Worm (Caenorhabditis elegans): Measurements from ENCODE around the gene srt-33.

srt-33 gene

ce11 chrV:14316525-14316924 lies 36.8 kb upstream of the srt-33 start, which contains the start of gene F47B8.2:
TSS of gene F47B8.2 (minus strand) at chrV:14316625.
- TF ChIP-seq skn-1 (tag; optimal IDR thresholded peaks at IDR 0.05) (no peak), unc-39 (tag; optimal IDR thresholded peaks at IDR 0.05) (no peak), ceh-32 (tag; optimal IDR thresholded peaks at IDR 0.05; ENCODE audit: poor library complexity) (no peak), lin-15B (tag; optimal IDR thresholded peaks at IDR 0.05) (no peak), php-3 (GFP tag; IDR thresholded peaks at IDR 0.05) (no peak), nhr-6 (tag; optimal IDR thresholded peaks at IDR 0.05) (no peak), lir-3 (tag; optimal IDR thresholded peaks at IDR 0.05) (no peak), daf-16 (GFP tag; optimal IDR thresholded peaks at IDR 0.05) (no peak), daf-16 (tag; optimal IDR thresholded peaks at IDR 0.05) (no peak), nhr-77 (tag; optimal IDR thresholded peaks at IDR 0.05) (no peak), attf-4 (tag; optimal IDR thresholded peaks at IDR 0.05) (no peak), cey-2 (tag; optimal IDR thresholded peaks at IDR 0.05; ENCODE audit: borderline replicate concordance, insufficient read depth) (no peak), snpc-1.2 (GFP tag; IDR thresholded peaks at IDR 0.05) (no peak), unc-130 (GFP tag; optimal IDR thresholded peaks at IDR 0.05) (no peak), madf-9 (GFP tag; conservative IDR thresholded peaks at IDR 0.05) (no peak), madf-5 (GFP tag; IDR thresholded peaks at IDR 0.05) (no peak), ceh-20 (GFP tag; IDR thresholded peaks at IDR 0.05) (no peak), zfp-2 (tag; optimal IDR thresholded peaks at IDR 0.05) (no peak), zip-2 (tag; optimal IDR thresholded peaks at IDR 0.05) (no peak), rbr-2 (tag; optimal IDR thresholded peaks at IDR 0.05) (no peak), ZK546.5 (tag; optimal IDR thresholded peaks at IDR 0.05) (no peak)

DNA sequence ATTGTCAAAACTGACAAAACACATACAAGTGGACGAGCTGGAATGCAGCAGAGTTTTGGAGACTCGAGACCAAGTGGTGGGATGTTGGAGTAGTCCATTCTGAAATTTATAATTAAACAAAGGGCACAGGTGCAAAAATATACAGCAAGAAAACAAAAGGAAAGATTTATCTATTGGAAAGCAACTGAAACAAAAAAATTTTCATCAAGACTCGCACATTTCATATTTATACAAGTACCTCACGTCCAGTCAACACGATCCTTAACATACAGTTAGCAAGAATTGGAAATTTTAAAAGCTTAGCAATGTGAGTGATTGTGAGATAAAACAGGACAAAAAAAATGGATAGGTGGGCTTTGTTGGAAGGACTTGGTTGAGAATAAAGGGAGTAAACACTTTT lies 34.6 kb upstream of the srt-33 start, which contains the start of gene F47B8.1:
F47B8.1 (minus strand) TSS at position 101 of the 400 bp plus-strand sequence.
- TF ChIP-seq unc-62 (GFP tag; optimal IDR thresholded peaks at IDR 0.05 in 1 of 2): peak in 1 of 2 experiments; percentile 19
- TF ChIP-seq unc-62 (tag; optimal IDR thresholded peaks at IDR 0.05): no peak
- TF ChIP-seq php-3 (GFP tag; IDR thresholded peaks at IDR 0.05): no peak

DNA sequence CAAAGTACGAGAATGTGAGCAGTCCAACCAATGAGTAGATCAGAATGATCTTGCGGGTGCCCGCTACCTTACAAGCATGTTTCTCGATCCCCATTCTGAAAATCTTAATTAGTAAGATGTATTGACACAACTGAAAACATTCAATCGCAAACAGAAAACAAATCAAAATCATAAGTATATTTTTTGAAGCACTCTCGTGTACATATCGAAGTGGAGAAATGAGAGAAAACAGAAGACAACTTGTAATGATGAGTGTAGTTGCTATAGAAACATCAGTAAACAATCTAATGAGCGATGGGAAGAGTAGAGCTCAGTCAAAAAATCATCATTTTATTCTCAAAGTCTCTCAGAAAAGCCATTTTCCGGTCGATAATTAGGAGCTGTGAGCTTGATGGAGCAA lies 33.0 kb upstream of the srt-33 start, which contains the start of gene F14D7.8:
F14D7.8 (minus strand) TSS at position 101 of the 400 bp plus-strand sequence.
- no peak for TF ChIP-seq lin-1 (GFP tag; IDR thresholded peaks at IDR 0.05)
- TF ChIP-seq zfp-3 (GFP tag; conservative IDR thresholded peaks at IDR 0.05): no peak

ce11 chrV:14311115-14311514 lies 31.4 kb upstream of the srt-33 start, which contains the start of gene ddn-3:
TSS of gene ddn-3 (minus strand) at chrV:14311215.
- no peak for TF ChIP-seq lin-38 (GFP tag; IDR thresholded peaks at IDR 0.05)
- no peak for TF ChIP-seq ceh-32 (tag; optimal IDR thresholded peaks at IDR 0.05; ENCODE audit: poor library complexity)
- TF ChIP-seq daf-19 (GFP tag; conservative IDR thresholded peaks at IDR 0.05): no peak
- TF ChIP-seq attf-4 (tag; optimal IDR thresholded peaks at IDR 0.05): no peak
- no peak for TF ChIP-seq mdl-1 (tag; optimal IDR thresholded peaks at IDR 0.05)
- no peak for TF ChIP-seq ZK546.5 (tag; optimal IDR thresholded peaks at IDR 0.05)
- no peak for TF ChIP-seq cey-2 (tag; optimal IDR thresholded peaks at IDR 0.05; ENCODE audit: borderline replicate concordance, insufficient read depth)
- TF ChIP-seq ceh-20 (GFP tag; IDR thresholded peaks at IDR 0.05): no peak
- no peak for TF ChIP-seq zfp-3 (GFP tag; conservative IDR thresholded peaks at IDR 0.05)
- no peak for TF ChIP-seq lin-15B (tag; optimal IDR thresholded peaks at IDR 0.05)
- no peak for TF ChIP-seq daf-12 (tag; optimal IDR thresholded peaks at IDR 0.05)
- TF ChIP-seq arid-1 (GFP tag; conservative IDR thresholded peaks at IDR 0.05): no peak
- no peak for TF ChIP-seq duxl-1 (tag; optimal IDR thresholded peaks at IDR 0.05; ENCODE audit: poor library complexity)
- TF ChIP-seq pqm-1 (tag; optimal IDR thresholded peaks at IDR 0.05): no peak
- no peak for TF ChIP-seq madf-5 (GFP tag; IDR thresholded peaks at IDR 0.05)
- TF ChIP-seq nhr-76 (tag; optimal IDR thresholded peaks at IDR 0.05): no peak
- no peak for TF ChIP-seq madf-9 (GFP tag; conservative IDR thresholded peaks at IDR 0.05)
- no peak for TF ChIP-seq R02D3.7 (tag; optimal IDR thresholded peaks at IDR 0.05)
- no peak for TF ChIP-seq snpc-4 (tag; optimal IDR thresholded peaks at IDR 0.05)
